Fruit fly (Drosophila melanogaster) whole organism, embryonic: ENCODE results near the gene cass.

Experiments used
- Antp ChIP-seq: fragments of 200-800 bp; sonication (Bioruptor generic); optimal IDR thresholded peaks from 3 replicates; lab custom pipeline; 2016; ENCODE audit warnings: missing biosample characterization, missing genetic modification characterization
- Bdp1 ChIP-seq: fragments of 200-800 bp; sonication (Bioruptor generic); optimal IDR thresholded peaks from 3 replicates; lab custom pipeline; 2016; ENCODE audit warnings: missing biosample characterization, missing genetic modification characterization
- Bteb2 ChIP-seq: fragments of 200-800 bp; sonication (Bioruptor generic); optimal IDR thresholded peaks from 2 replicates; lab custom pipeline; 2016; ENCODE audit warnings: missing biosample characterization, missing genetic modification characterization
- C15 ChIP-seq: fragments of 200-800 bp; sonication (Bioruptor generic); IDR thresholded peaks from 3 replicates; pipeline ENCODE4 v1.3.6; 2022; ENCODE audit warnings: missing biosample characterization, missing genetic modification characterization
- CG15601 ChIP-seq: fragments of 200-800 bp; sonication (Bioruptor generic); optimal IDR thresholded peaks from 3 replicates; lab custom pipeline; 2019; ENCODE audit warnings: missing biosample characterization, mild to moderate bottlenecking, missing genetic modification characterization, moderate library complexity
- CG3281 ChIP-seq: fragments of 200-800 bp; sonication (Bioruptor generic); optimal IDR thresholded peaks from 3 replicates; lab custom pipeline; 2017; ENCODE audit warnings: missing biosample characterization, mild to moderate bottlenecking, missing genetic modification characterization
- CG33557 ChIP-seq: fragments of 200-800 bp; sonication (Bioruptor generic); optimal IDR thresholded peaks from 2 replicates; lab custom pipeline; 2019; ENCODE audit warnings: missing biosample characterization, mild to moderate bottlenecking, missing genetic modification characterization, moderate library complexity
- CG3407 ChIP-seq: fragments of 200-800 bp; sonication (Bioruptor generic); optimal IDR thresholded peaks from 2 replicates; lab custom pipeline; 2018; ENCODE audit warnings: missing biosample characterization, mild to moderate bottlenecking, missing genetic modification characterization
- CG3995 ChIP-seq: fragments of 200-800 bp; sonication (Bioruptor generic); optimal IDR thresholded peaks from 3 replicates; lab custom pipeline; 2016; ENCODE audit warnings: missing biosample characterization, missing genetic modification characterization
- CG4360 ChIP-seq: fragments of 200-800 bp; sonication (Bioruptor generic); IDR thresholded peaks from 2 replicates; pipeline ENCODE4 v1.3.6; 2022; ENCODE audit warnings: missing biosample characterization, missing genetic modification characterization
- CG4820 ChIP-seq: fragments of 200-800 bp; sonication (Bioruptor generic); optimal IDR thresholded peaks from 3 replicates; lab custom pipeline; 2016; ENCODE audit warnings: missing biosample characterization, missing genetic modification characterization
- CG6654 ChIP-seq: fragments of 200-800 bp; sonication (Bioruptor generic); optimal IDR thresholded peaks from 2 replicates; lab custom pipeline; 2017; ENCODE audit warnings: missing biosample characterization, mild to moderate bottlenecking, missing genetic modification characterization
- CG7372 ChIP-seq: fragments of 200-800 bp; sonication (Bioruptor generic); IDR thresholded peaks from 2 replicates; pipeline ENCODE4 v1.3.6; 2022; ENCODE audit warnings: missing biosample characterization, missing genetic modification characterization
- CG8388 ChIP-seq: fragments of 200-800 bp; sonication (Bioruptor generic); optimal IDR thresholded peaks from 2 replicates; lab custom pipeline; 2019; ENCODE audit warnings: missing biosample characterization, mild to moderate bottlenecking, missing genetic modification characterization, moderate library complexity
- D19A ChIP-seq: fragments of 200-800 bp; optimal IDR thresholded peaks from 3 replicates; lab custom pipeline; 2019; ENCODE audit warnings: missing biosample characterization, mild to moderate bottlenecking, missing genetic modification characterization, moderate library complexity
- Dll ChIP-seq: fragments of 200-800 bp; sonication (Bioruptor generic); IDR thresholded peaks from 4 replicates; pipeline ENCODE4 v1.3.6; 2022; ENCODE audit warnings: missing biosample characterization, missing genetic modification characterization; ENCODE audit not compliant: partially characterized antibody
- HLH4C ChIP-seq: fragments of 200-800 bp; sonication (Bioruptor generic); IDR thresholded peaks from 3 replicates; pipeline ENCODE4 v1.3.6; 2022; ENCODE audit warnings: missing biosample characterization, missing genetic modification characterization; ENCODE audit not compliant: partially characterized antibody
- HmgD ChIP-seq: fragments of 200-800 bp; sonication (Bioruptor generic); optimal IDR thresholded peaks from 3 replicates; lab custom pipeline; 2016; ENCODE audit warnings: missing biosample characterization, missing genetic modification characterization
- Lim3 ChIP-seq: fragments of 200-800 bp; sonication (Bioruptor generic); IDR thresholded peaks from 2 replicates; pipeline ENCODE4 v1.3.6; 2022; ENCODE audit warnings: missing biosample characterization, missing genetic modification characterization
- Lpt ChIP-seq: fragments of >200 bp; optimal IDR thresholded peaks from 2 replicates; lab custom pipeline; 2018; ENCODE audit warnings: missing biosample characterization, missing genetic modification characterization
- Myb ChIP-seq: fragments of 200-800 bp; sonication (Bioruptor generic); optimal IDR thresholded peaks from 2 replicates; lab custom pipeline; 2016; ENCODE audit warnings: missing biosample characterization, missing genetic modification characterization
- Nf-YC ChIP-seq: fragments of 200-800 bp; optimal IDR thresholded peaks from 3 replicates; lab custom pipeline; 2019; ENCODE audit warnings: missing biosample characterization, mild to moderate bottlenecking, missing genetic modification characterization, moderate library complexity
- Oaz ChIP-seq: fragments of 200-800 bp; sonication (Bioruptor generic); IDR thresholded peaks from 2 replicates; pipeline ENCODE4 v1.3.6; 2022; ENCODE audit warnings: missing biosample characterization, missing genetic modification characterization
- Oli ChIP-seq: fragments of 200-800 bp; sonication (Bioruptor generic); optimal IDR thresholded peaks from 2 replicates; lab custom pipeline; 2018; ENCODE audit warnings: missing biosample characterization, mild to moderate bottlenecking, missing genetic modification characterization, moderate library complexity
- Ravus ChIP-seq: fragments of 200-800 bp; sonication (Bioruptor generic); IDR thresholded peaks from 2 replicates; pipeline ENCODE4 v1.3.6; 2022; ENCODE audit warnings: missing biosample characterization, missing genetic modification characterization
- Stat92E ChIP-seq, 3 experiments: fragments of >200 bp in 2 of 3; fragments of 200-800 bp in 1 of 3; sonication (Bioruptor generic) in 1 of 3; optimal IDR thresholded peaks; 2 replicates each; lab custom pipeline; 2017 to 2019; ENCODE audit warnings: missing biosample characterization in 3 of 3, missing genetic modification characterization in 3 of 3, mild to moderate bottlenecking in 1 of 3, moderate library complexity in 1 of 3
- Trl ChIP-seq, 3 experiments: fragments of >200 bp in 2 of 3; fragments of 200-800 bp in 1 of 3; sonication (Bioruptor generic) in 1 of 3; optimal IDR thresholded peaks; 2 replicates in 1 of 3; 3 replicates in 2 of 3; lab custom pipeline; 2016 to 2017; ENCODE audit warnings: missing biosample characterization in 1 of 3, missing genetic modification characterization in 1 of 3
- Xbp1 ChIP-seq: fragments of 200-800 bp; sonication (Bioruptor generic); optimal IDR thresholded peaks from 3 replicates; lab custom pipeline; 2016; ENCODE audit warnings: missing biosample characterization, mild to moderate bottlenecking, missing genetic modification characterization
- ab ChIP-seq: fragments of 200-800 bp; sonication (Bioruptor generic); optimal IDR thresholded peaks from 2 replicates; lab custom pipeline; 2016; ENCODE audit warnings: missing biosample characterization, missing genetic modification characterization
- ase ChIP-seq: fragments of 200-800 bp; sonication (Bioruptor generic); IDR thresholded peaks from 3 replicates; pipeline ENCODE4 v1.3.6; 2022; ENCODE audit warnings: missing biosample characterization, missing genetic modification characterization
- crc ChIP-seq: fragments of 200-800 bp; sonication (Bioruptor generic); optimal IDR thresholded peaks from 2 replicates; lab custom pipeline; 2016; ENCODE audit warnings: missing biosample characterization, missing genetic modification characterization
- crp ChIP-seq, 2 experiments: fragments of 200-800 bp; sonication (Bioruptor generic); optimal IDR thresholded peaks; 2 replicates in 1 of 2; 3 replicates in 1 of 2; lab custom pipeline; 2017; ENCODE audit warnings: missing biosample characterization in 2 of 2, missing genetic modification characterization in 2 of 2, mild to moderate bottlenecking in 1 of 2, moderate library complexity in 1 of 2
- da ChIP-seq: fragments of 200-800 bp; sonication (Bioruptor generic); optimal IDR thresholded peaks from 2 replicates; lab custom pipeline; 2016; ENCODE audit warnings: missing biosample characterization, missing genetic modification characterization
- dati ChIP-seq: fragments of 200-800 bp; sonication (Bioruptor generic); IDR thresholded peaks from 2 replicates; pipeline ENCODE4 v1.3.6; 2022; ENCODE audit warnings: missing biosample characterization, missing genetic modification characterization
- emc ChIP-seq: fragments of 200-800 bp; sonication (Bioruptor generic); optimal IDR thresholded peaks from 2 replicates; lab custom pipeline; 2016; ENCODE audit warnings: missing biosample characterization, missing genetic modification characterization
- fd102C ChIP-seq: fragments of 200-800 bp; sonication (Bioruptor generic); optimal IDR thresholded peaks from 2 replicates; lab custom pipeline; 2018; ENCODE audit warnings: missing biosample characterization, mild to moderate bottlenecking, missing genetic modification characterization, moderate library complexity
- ind ChIP-seq: fragments of 200-800 bp; sonication (Bioruptor generic); optimal IDR thresholded peaks from 3 replicates; lab custom pipeline; 2016; ENCODE audit warnings: missing biosample characterization, missing genetic modification characterization
- jumu ChIP-seq: fragments of 200-800 bp; sonication (Bioruptor generic); optimal IDR thresholded peaks from 3 replicates; lab custom pipeline; 2016; ENCODE audit warnings: missing biosample characterization, missing genetic modification characterization
- kni ChIP-seq: fragments of 200-800 bp; sonication (Bioruptor generic); optimal IDR thresholded peaks from 3 replicates; lab custom pipeline; 2017; ENCODE audit warnings: mild to moderate bottlenecking, missing biosample characterization, missing genetic modification reagents, missing genetic modification characterization
- lola ChIP-seq, 3 experiments: fragments of >200 bp in 2 of 3; fragments of 200-800 bp in 1 of 3; sonication (Bioruptor generic) in 1 of 3; optimal IDR thresholded peaks; 2 replicates each; lab custom pipeline; 2017 to 2019; ENCODE audit warnings: missing biosample characterization in 3 of 3, missing genetic modification characterization in 3 of 3, mild to moderate bottlenecking in 1 of 3, moderate library complexity in 1 of 3
- luna ChIP-seq: fragments of 200-800 bp; sonication (Bioruptor generic); optimal IDR thresholded peaks from 2 replicates; lab custom pipeline; 2016; ENCODE audit warnings: missing biosample characterization, missing genetic modification characterization
- p53 ChIP-seq: fragments of 200-800 bp; sonication (Bioruptor generic); optimal IDR thresholded peaks from 2 replicates; lab custom pipeline; 2016; ENCODE audit warnings: missing biosample characterization, missing genetic modification characterization
- pb ChIP-seq: fragments of 200-800 bp; sonication (Bioruptor generic); optimal IDR thresholded peaks from 3 replicates; lab custom pipeline; 2016; ENCODE audit warnings: missing biosample characterization, missing genetic modification characterization
- pros ChIP-seq: fragments of 200-800 bp; sonication (Bioruptor generic); optimal IDR thresholded peaks from 3 replicates; lab custom pipeline; 2019; ENCODE audit warnings: missing biosample characterization, mild to moderate bottlenecking, missing genetic modification characterization, moderate library complexity
- rib ChIP-seq: fragments of 200-800 bp; sonication (Bioruptor generic); IDR thresholded peaks from 2 replicates; pipeline ENCODE4 v1.3.6; 2022; ENCODE audit warnings: missing biosample characterization, missing genetic modification characterization
- sd ChIP-seq: fragments of 200-800 bp; sonication (Bioruptor generic); optimal IDR thresholded peaks from 3 replicates; lab custom pipeline; 2018; ENCODE audit warnings: missing biosample characterization, mild to moderate bottlenecking, missing genetic modification characterization, moderate library complexity
- slou ChIP-seq: fragments of 200-800 bp; sonication (Bioruptor generic); optimal IDR thresholded peaks from 3 replicates; lab custom pipeline; 2016; ENCODE audit warnings: missing biosample characterization, missing genetic modification characterization
- tup ChIP-seq: fragments of 200-800 bp; sonication (Bioruptor generic); optimal IDR thresholded peaks from 2 replicates; lab custom pipeline; 2016; ENCODE audit warnings: missing biosample characterization, mild to moderate bottlenecking, missing genetic modification characterization, moderate library complexity
- unc-4 ChIP-seq: fragments of 200-800 bp; sonication (Bioruptor generic); IDR thresholded peaks from 2 replicates; pipeline ENCODE4 v1.3.6; 2022; ENCODE audit warnings: missing biosample characterization, missing genetic modification characterization; ENCODE audit not compliant: partially characterized antibody
- wdn ChIP-seq: fragments of 200-800 bp; sonication (Bioruptor generic); IDR thresholded peaks from 2 replicates; pipeline ENCODE4 v1.3.6; 2022; ENCODE audit warnings: missing biosample characterization, missing genetic modification characterization
- zfh2 ChIP-seq: fragments of 200-800 bp; sonication (Bioruptor generic); optimal IDR thresholded peaks from 2 replicates; lab custom pipeline; 2016; ENCODE audit warnings: missing biosample characterization, missing genetic modification characterization

The cass gene

dm6 chr2L:17500946-17501451 is 23.3 kb upstream of the cass start, which contains the start of the genes mEFTs and Dhc36C (continued):
- TF ChIP-seq Dll (GFP tag; lab: Robert Waterston, UW): peak; percentile 87
- no peak for TF ChIP-seq p53 (GFP tag; lab: Kevin White, UChicago)
- TF ChIP-seq HLH4C (GFP tag; lab: Robert Waterston, UW): peak; percentile 70
- TF ChIP-seq emc: no peak
- TF ChIP-seq Oli: no peak
- TF ChIP-seq pb (GFP tag; lab: Kevin White, UChicago): no peak
- no peak for TF ChIP-seq dati (GFP tag; lab: Robert Waterston, UW)
- TF ChIP-seq Ravus (GFP tag; lab: Robert Waterston, UW): no peak
- peak; percentile 15 for TF ChIP-seq HmgD
- TF ChIP-seq Stat92E (GFP tag; optimal IDR thresholded peaks at IDR 0.05; lab: Kevin White, UChicago): no peak
- peak; percentile 85 for TF ChIP-seq unc-4
- no peak for TF ChIP-seq Lpt (GFP tag; lab: Kevin White, UChicago)
- TF ChIP-seq ab (GFP tag; lab: Kevin White, UChicago): no peak
- TF ChIP-seq CG4820 (GFP tag; lab: Kevin White, UChicago): no peak
- TF ChIP-seq ind: no peak
- no peak for TF ChIP-seq lola (GFP tag; optimal IDR thresholded peaks at IDR 0.05; lab: Kevin White, UChicago)
- no peak for TF ChIP-seq sd (tag; lab: Kevin White, UChicago)
- TF ChIP-seq CG15601 (tag; lab: Kevin White, UChicago): peak; percentile 8
- TF ChIP-seq Lim3 (GFP tag; lab: Robert Waterston, UW): no peak
- TF ChIP-seq crp (GFP tag; optimal IDR thresholded peaks at IDR 0.05; lab: Kevin White, UChicago): peak; percentile 82 to 97
- no peak for TF ChIP-seq CG3995 (GFP tag; lab: Kevin White, UChicago)
- TF ChIP-seq luna (GFP tag; lab: Kevin White, UChicago): no peak
- TF ChIP-seq Antp (GFP tag; lab: Kevin White, UChicago): no peak
- TF ChIP-seq fd102C (GFP tag; lab: Kevin White, UChicago): no peak
- TF ChIP-seq jumu (GFP tag; lab: Kevin White, UChicago): no peak
- no peak for TF ChIP-seq Trl (optimal IDR thresholded peaks at IDR 0.05; lab: Kevin White, UChicago)
- no peak for TF ChIP-seq Trl (GFP tag; optimal IDR thresholded peaks at IDR 0.05; lab: Kevin White, UChicago)
- TF ChIP-seq CG4360: no peak
- TF ChIP-seq ase (GFP tag; lab: Robert Waterston, UW): no peak
- TF ChIP-seq Oaz (GFP tag; lab: Robert Waterston, UW): no peak
- no peak for TF ChIP-seq pros (GFP tag; lab: Kevin White, UChicago)
- TF ChIP-seq D19A (tag; lab: Kevin White, UChicago): no peak
- no peak for TF ChIP-seq CG7372 (GFP tag; lab: Robert Waterston, UW)
- TF ChIP-seq crc (GFP tag; lab: Kevin White, UChicago): no peak
- no peak for TF ChIP-seq CG3407 (GFP tag; lab: Kevin White, UChicago)
- TF ChIP-seq CG6654 (GFP tag; lab: Kevin White, UChicago): no peak
- no peak for TF ChIP-seq Bdp1 (GFP tag; lab: Kevin White, UChicago)
- no peak for TF ChIP-seq slou (GFP tag; lab: Kevin White, UChicago)
- TF ChIP-seq Nf-YC (tag; lab: Kevin White, UChicago): no peak
- no peak for TF ChIP-seq tup
- TF ChIP-seq wdn (GFP tag; lab: Robert Waterston, UW): no peak
- TF ChIP-seq Myb: peak; percentile 66
- TF ChIP-seq C15 (GFP tag; lab: Robert Waterston, UW): no peak
- no peak for TF ChIP-seq da (GFP tag; lab: Kevin White, UChicago)
- TF ChIP-seq Xbp1 (GFP tag; lab: Kevin White, UChicago): no peak
- TF ChIP-seq CG33557 (GFP tag; lab: Kevin White, UChicago): no peak
- TF ChIP-seq CG8388: no peak
- TF ChIP-seq rib (GFP tag; lab: Robert Waterston, UW): no peak
- TF ChIP-seq Bteb2 (GFP tag; lab: Kevin White, UChicago): no peak
- no peak for TF ChIP-seq CG3281 (GFP tag; lab: Kevin White, UChicago)
- no peak for TF ChIP-seq kni (GFP tag; lab: Kevin White, UChicago)
- TF ChIP-seq zfh2 (GFP tag; lab: Kevin White, UChicago): no peak
